Fruit fly (Drosophila melanogaster) whole organism, embryonic: ENCODE results near the gene CG10660.

Experiments
- ATbp ChIP-seq: fragments of 200-800 bp; sonication (Bioruptor generic); optimal IDR thresholded peaks from 2 replicates; lab custom pipeline; 2017; ENCODE audit warnings: missing biosample characterization, mild to moderate bottlenecking, missing genetic modification characterization, missing genetic modification reagents
- Abd-B ChIP-seq: fragments of 200-800 bp; sonication (Bioruptor generic); optimal IDR thresholded peaks from 2 replicates; lab custom pipeline; 2018; ENCODE audit warnings: missing biosample characterization, mild to moderate bottlenecking, missing genetic modification characterization, moderate library complexity
- Adf1 ChIP-seq: fragments of 200-800 bp; sonication (Bioruptor generic); IDR thresholded peaks from 2 replicates; pipeline ENCODE4 v1.3.6; 2022; ENCODE audit warnings: missing biosample characterization, missing genetic modification characterization
- Bgb ChIP-seq: fragments of 200-800 bp; sonication (Bioruptor generic); IDR thresholded peaks from 2 replicates; pipeline ENCODE4 v1.3.6; 2022; ENCODE audit warnings: missing biosample characterization, missing genetic modification characterization; ENCODE audit not compliant: partially characterized antibody
- C15 ChIP-seq: fragments of 200-800 bp; sonication (Bioruptor generic); IDR thresholded peaks from 3 replicates; pipeline ENCODE4 v1.3.6; 2022; ENCODE audit warnings: missing biosample characterization, missing genetic modification characterization
- CG10431 ChIP-seq: fragments of 200-800 bp; sonication (Bioruptor generic); optimal IDR thresholded peaks from 3 replicates; lab custom pipeline; 2018; ENCODE audit warnings: missing biosample characterization, mild to moderate bottlenecking, missing genetic modification characterization
- CG10543 ChIP-seq: fragments of 200-800 bp; sonication (Bioruptor generic); optimal IDR thresholded peaks from 3 replicates; lab custom pipeline; 2017; ENCODE audit warnings: missing biosample characterization, mild to moderate bottlenecking, missing genetic modification characterization, moderate library complexity
- CG10959 ChIP-seq: fragments of 200-800 bp; sonication (Bioruptor generic); IDR thresholded peaks from 2 replicates; pipeline ENCODE4 v1.3.6; 2022; ENCODE audit warnings: missing biosample characterization, missing genetic modification characterization
- CG11504 ChIP-seq: fragments of 200-800 bp; sonication (Bioruptor generic); optimal IDR thresholded peaks from 3 replicates; lab custom pipeline; 2019; ENCODE audit warnings: missing biosample characterization, mild to moderate bottlenecking, missing genetic modification characterization, moderate library complexity
- CG1233 ChIP-seq: fragments of 200-800 bp; sonication (Bioruptor generic); optimal IDR thresholded peaks from 4 replicates; lab custom pipeline; 2018; ENCODE audit warnings: missing biosample characterization, mild to moderate bottlenecking, missing genetic modification characterization
- CG15269 ChIP-seq: fragments of 200-800 bp; sonication (Bioruptor generic); optimal IDR thresholded peaks from 2 replicates; lab custom pipeline; 2018; ENCODE audit warnings: missing biosample characterization, mild to moderate bottlenecking, missing genetic modification characterization, moderate library complexity
- CG1603 ChIP-seq: fragments of 200-800 bp; sonication (Bioruptor generic); optimal IDR thresholded peaks from 2 replicates; lab custom pipeline; 2019; ENCODE audit warnings: missing biosample characterization, mild to moderate bottlenecking, missing genetic modification characterization, moderate library complexity
- CG18764 ChIP-seq: fragments of 200-800 bp; sonication (Bioruptor generic); optimal IDR thresholded peaks from 3 replicates; lab custom pipeline; 2016; ENCODE audit warnings: missing biosample characterization, missing genetic modification characterization
- CG3163 ChIP-seq: fragments of 200-800 bp; sonication (Bioruptor generic); optimal IDR thresholded peaks from 3 replicates; lab custom pipeline; 2016; ENCODE audit warnings: missing biosample characterization, missing genetic modification characterization
- CG4707 ChIP-seq: fragments of 200-800 bp; sonication (Bioruptor generic); optimal IDR thresholded peaks from 2 replicates; lab custom pipeline; 2018; ENCODE audit warnings: missing biosample characterization, mild to moderate bottlenecking, missing genetic modification characterization, moderate library complexity
- CG6272 ChIP-seq: fragments of 200-800 bp; sonication (Bioruptor generic); IDR thresholded peaks from 2 replicates; pipeline ENCODE4 v1.3.6; 2022; ENCODE audit warnings: missing biosample characterization, missing genetic modification characterization
- Chrac-16 ChIP-seq: fragments of 200-800 bp; sonication (Bioruptor generic); optimal IDR thresholded peaks from 3 replicates; lab custom pipeline; 2016; ENCODE audit warnings: missing biosample characterization, missing genetic modification characterization
- Dad ChIP-seq: fragments of 200-800 bp; sonication (Bioruptor generic); optimal IDR thresholded peaks from 3 replicates; lab custom pipeline; 2016; ENCODE audit warnings: missing biosample characterization, missing genetic modification characterization
- Dek ChIP-seq: fragments of 200-800 bp; sonication (Bioruptor generic); optimal IDR thresholded peaks from 3 replicates; lab custom pipeline; 2019; ENCODE audit warnings: missing biosample characterization, mild to moderate bottlenecking, missing genetic modification characterization, moderate library complexity
- Drgx ChIP-seq: fragments of 200-800 bp; sonication (Bioruptor generic); IDR thresholded peaks from 2 replicates; pipeline ENCODE4 v1.3.6; 2022; ENCODE audit warnings: missing biosample characterization, missing genetic modification characterization
- ERR ChIP-seq: fragments of 200-800 bp; sonication (Bioruptor generic); optimal IDR thresholded peaks from 2 replicates; lab custom pipeline; 2016; ENCODE audit warnings: missing biosample characterization, missing genetic modification characterization
- Ets97D ChIP-seq: fragments of 200-800 bp; sonication (Bioruptor generic); optimal IDR thresholded peaks from 3 replicates; lab custom pipeline; 2016; ENCODE audit warnings: missing biosample characterization, missing genetic modification characterization
- Fer1 ChIP-seq: fragments of 200-800 bp; sonication (Bioruptor generic); optimal IDR thresholded peaks from 2 replicates; lab custom pipeline; 2017; ENCODE audit warnings: missing biosample characterization, mild to moderate bottlenecking, missing genetic modification characterization
- Gug ChIP-seq: fragments of 200-800 bp; sonication (Bioruptor generic); IDR thresholded peaks from 4 replicates; pipeline ENCODE4 v1.3.6; 2022; ENCODE audit warnings: missing biosample characterization, missing genetic modification characterization
- HLH3B ChIP-seq: fragments of 200-800 bp; sonication (Bioruptor generic); IDR thresholded peaks from 2 replicates; pipeline ENCODE4 v1.3.6; 2022; ENCODE audit warnings: missing biosample characterization, missing genetic modification characterization
- Hmr ChIP-seq: fragments of 200-800 bp; sonication (Bioruptor generic); optimal IDR thresholded peaks from 3 replicates; lab custom pipeline; 2017; ENCODE audit warnings: mild to moderate bottlenecking, missing biosample characterization, missing genetic modification reagents, missing genetic modification characterization
- NK7.1 ChIP-seq: fragments of 200-800 bp; sonication (Bioruptor generic); optimal IDR thresholded peaks from 3 replicates; lab custom pipeline; 2016; ENCODE audit warnings: missing biosample characterization, missing genetic modification characterization
- Nf-YC ChIP-seq: fragments of 200-800 bp; optimal IDR thresholded peaks from 3 replicates; lab custom pipeline; 2019; ENCODE audit warnings: missing biosample characterization, mild to moderate bottlenecking, missing genetic modification characterization, moderate library complexity
- Ravus ChIP-seq: fragments of 200-800 bp; sonication (Bioruptor generic); IDR thresholded peaks from 2 replicates; pipeline ENCODE4 v1.3.6; 2022; ENCODE audit warnings: missing biosample characterization, missing genetic modification characterization
- Rfx ChIP-seq: fragments of 200-800 bp; sonication (Bioruptor generic); IDR thresholded peaks from 2 replicates; pipeline ENCODE4 v1.3.6; 2022; ENCODE audit warnings: missing biosample characterization, missing genetic modification characterization
- YL-1 ChIP-seq: fragments of 200-800 bp; sonication (Bioruptor generic); optimal IDR thresholded peaks from 3 replicates; lab custom pipeline; 2017; ENCODE audit warnings: missing biosample characterization, mild to moderate bottlenecking, missing genetic modification characterization
- abd-A ChIP-seq: fragments of 200-800 bp; sonication (Bioruptor generic); optimal IDR thresholded peaks from 3 replicates; lab custom pipeline; 2019; ENCODE audit warnings: missing biosample characterization, mild to moderate bottlenecking, missing genetic modification characterization, moderate library complexity
- ac ChIP-seq: fragments of 200-800 bp; sonication (Bioruptor generic); optimal IDR thresholded peaks from 3 replicates; lab custom pipeline; 2017; ENCODE audit warnings: missing biosample characterization, mild to moderate bottlenecking, missing genetic modification characterization
- cato ChIP-seq: fragments of 200-800 bp; sonication (Bioruptor generic); optimal IDR thresholded peaks from 2 replicates; lab custom pipeline; 2016; ENCODE audit warnings: missing biosample characterization, missing genetic modification characterization, borderline replicate concordance
- dati ChIP-seq: fragments of 200-800 bp; sonication (Bioruptor generic); IDR thresholded peaks from 2 replicates; pipeline ENCODE4 v1.3.6; 2022; ENCODE audit warnings: missing biosample characterization, missing genetic modification characterization
- exex ChIP-seq: fragments of 200-800 bp; sonication (Bioruptor generic); optimal IDR thresholded peaks from 4 replicates; lab custom pipeline; 2018; ENCODE audit warnings: missing biosample characterization, mild to moderate bottlenecking, missing genetic modification characterization, moderate library complexity
- fd3F ChIP-seq: fragments of 200-800 bp; sonication (Bioruptor generic); optimal IDR thresholded peaks from 2 replicates; lab custom pipeline; 2018; ENCODE audit warnings: missing biosample characterization, mild to moderate bottlenecking, missing genetic modification characterization, moderate library complexity
- fd96Cb ChIP-seq: fragments of 200-800 bp; sonication (Bioruptor generic); optimal IDR thresholded peaks from 2 replicates; lab custom pipeline; 2018; ENCODE audit warnings: missing biosample characterization, mild to moderate bottlenecking, missing genetic modification characterization, moderate library complexity
- grau ChIP-seq: fragments of 200-800 bp; optimal IDR thresholded peaks from 3 replicates; lab custom pipeline; 2019; ENCODE audit warnings: missing biosample characterization, mild to moderate bottlenecking, missing genetic modification characterization, moderate library complexity
- ind ChIP-seq: fragments of 200-800 bp; sonication (Bioruptor generic); optimal IDR thresholded peaks from 3 replicates; lab custom pipeline; 2016; ENCODE audit warnings: missing biosample characterization, missing genetic modification characterization
- insv ChIP-seq, 2 experiments: fragments of 200-800 bp; sonication (Bioruptor generic); optimal IDR thresholded peaks; 3 replicates each; lab custom pipeline; 2016 to 2018; ENCODE audit warnings: missing biosample characterization in 2 of 2, missing genetic modification characterization in 2 of 2
- lmd ChIP-seq: fragments of 200-800 bp; sonication (Bioruptor generic); IDR thresholded peaks from 2 replicates; pipeline ENCODE4 v1.3.6; 2022; ENCODE audit warnings: missing biosample characterization, missing genetic modification characterization
- lov ChIP-seq, 2 experiments: fragments of 200-800 bp in 1 of 2; fragments of >200 bp in 1 of 2; sonication (Bioruptor generic) in 1 of 2; IDR thresholded peaks in 1 of 2; optimal IDR thresholded peaks in 1 of 2; 2 replicates in 1 of 2; 3 replicates in 1 of 2; pipeline versions ENCODE4 v1.3.6 to Lab custom; 2017 to 2022; ENCODE audit warnings: missing biosample characterization in 1 of 2, missing genetic modification characterization in 1 of 2
- mam ChIP-seq: fragments of 200-800 bp; sonication (Bioruptor generic); optimal IDR thresholded peaks from 3 replicates; lab custom pipeline; 2016; ENCODE audit warnings: missing biosample characterization, missing genetic modification characterization
- prd ChIP-seq, 3 experiments: fragments of >200 bp in 2 of 3; fragments of 200-800 bp in 1 of 3; sonication (Bioruptor generic) in 1 of 3; optimal IDR thresholded peaks in 2 of 3; IDR thresholded peaks in 1 of 3; 2 replicates in 2 of 3; 3 replicates in 1 of 3; pipeline versions ENCODE4 v1.3.6 to Lab custom; 2017 to 2022; ENCODE audit warnings: missing biosample characterization in 1 of 3, missing genetic modification characterization in 1 of 3
- ranshi ChIP-seq: fragments of 200-800 bp; sonication (Bioruptor generic); IDR thresholded peaks from 2 replicates; pipeline ENCODE4 v1.3.6; 2022; ENCODE audit warnings: missing biosample characterization, missing genetic modification characterization
- salm ChIP-seq: fragments of 200-800 bp; sonication (Bioruptor generic); optimal IDR thresholded peaks from 2 replicates; lab custom pipeline; 2018; ENCODE audit warnings: missing biosample characterization, mild to moderate bottlenecking, missing genetic modification characterization
- sna ChIP-seq: fragments of 200-800 bp; sonication (Bioruptor generic); IDR thresholded peaks from 2 replicates; pipeline ENCODE4 v1.3.6; 2022; ENCODE audit warnings: missing biosample characterization, missing genetic modification characterization; ENCODE audit not compliant: partially characterized antibody
- trh ChIP-seq: fragments of 200-800 bp; sonication (Bioruptor generic); optimal IDR thresholded peaks from 2 replicates; lab custom pipeline; 2016; ENCODE audit warnings: missing biosample characterization, missing genetic modification characterization

The CG10660 gene

dm6 chr3L:12514762-12515215, 24.3 kb upstream of the CG10660 start, which contains the start of the genes sti and tral (continued):
- TF ChIP-seq CG10959 (GFP tag; lab: Robert Waterston, UW) (peak; percentile 72), Adf1 (GFP tag; lab: Robert Waterston, UW) (peak; percentile 93), Dek (tag; lab: Kevin White, UChicago) (peak; percentile 83), Abd-B (no peak), CG18764 (peak; percentile 77), CG10543 (GFP tag; lab: Kevin White, UChicago) (peak; percentile 96), Drgx (GFP tag; lab: Robert Waterston, UW) (peak; percentile 49), CG15269 (tag; lab: Kevin White, UChicago) (peak; percentile 80), insv (GFP tag; optimal IDR thresholded peaks at IDR 0.05; lab: Kevin White, UChicago) (peak in 1 of 2 experiments; percentile 74), Rfx (GFP tag; lab: Robert Waterston, UW) (peak; percentile 92), trh (GFP tag; lab: Kevin White, UChicago) (peak; percentile 83), ERR (GFP tag; lab: Kevin White, UChicago) (peak; percentile 86), dati (GFP tag; lab: Robert Waterston, UW) (0 out of 2 replicates have a peak, but pooled peaks have one; percentile 40), C15 (no peak), Bgb (no peak), HLH3B (GFP tag; lab: Robert Waterston, UW) (peak; percentile 80), ind (GFP tag; lab: Kevin White, UChicago) (peak; percentile 91), Chrac-16 (GFP tag; lab: Kevin White, UChicago) (peak; percentile 92), CG6272 (GFP tag; lab: Robert Waterston, UW) (peak; percentile 87), Dad (peak; percentile 91), Nf-YC (peak; percentile 85), cato (GFP tag; lab: Kevin White, UChicago) (peak; percentile 89), exex (tag; lab: Kevin White, UChicago) (peak; percentile 64), sna (GFP tag; lab: Robert Waterston, UW) (0 out of 2 replicates have a peak, but pooled peaks have one; percentile 17), fd3F (peak; percentile 73), Gug (GFP tag; lab: Robert Waterston, UW) (peak; percentile 91), Ets97D (GFP tag; lab: Kevin White, UChicago) (peak; percentile 97), CG11504 (tag; lab: Kevin White, UChicago) (no peak), CG3163 (GFP tag; lab: Kevin White, UChicago) (peak; percentile 82), CG1603 (tag; lab: Kevin White, UChicago) (peak; percentile 88), fd96Cb (tag; lab: Kevin White, UChicago) (peak; percentile 74), CG1233 (GFP tag; lab: Kevin White, UChicago) (peak; percentile 82), abd-A (tag; lab: Kevin White, UChicago) (no peak), prd (optimal IDR thresholded peaks at IDR 0.05; lab: Kevin White, UChicago) (no peak), prd (GFP tag; IDR thresholded peaks at IDR 0.05; lab: Robert Waterston, UW) (peak; percentile 89), ATbp (GFP tag; lab: Kevin White, UChicago) (peak; percentile 60), ranshi (GFP tag; lab: Robert Waterston, UW) (peak; percentile 86), Fer1 (peak; percentile 92), lov (optimal IDR thresholded peaks at IDR 0.05; lab: Kevin White, UChicago) (no peak), lov (GFP tag; IDR thresholded peaks at IDR 0.05; lab: Robert Waterston, UW) (peak; percentile 86; the same call in 2 of the 3 replicates), Hmr (GFP tag; lab: Kevin White, UChicago) (peak; percentile 90), salm (tag; lab: Kevin White, UChicago) (peak; percentile 53), CG10431 (GFP tag; lab: Kevin White, UChicago) (peak; percentile 67), NK7.1 (peak; percentile 88), CG4707 (GFP tag; lab: Kevin White, UChicago) (peak; percentile 41), YL-1 (peak; percentile 95), mam (GFP tag; lab: Kevin White, UChicago) (peak; percentile 97), lmd (GFP tag; lab: Robert Waterston, UW) (peak; percentile 84), ac (GFP tag; lab: Kevin White, UChicago) (peak; percentile 16), Ravus (GFP tag; lab: Robert Waterston, UW) (peak; percentile 62), grau (tag; lab: Kevin White, UChicago) (peak; percentile 80)
